Worm (Caenorhabditis elegans) whole organism, dauer: ENCODE results near the gene F42E11.3.

ENCODE experiments used
- unc-62 ChIP-seq: sonication (generic microtip); optimal IDR thresholded peaks from 2 replicates; lab custom pipeline; 2017; ENCODE audit warnings: missing biosample characterization, missing genetic modification reagents, missing genetic modification characterization

F42E11.3 gene

ce11 chrX:11345471-11345870 lies 29.9 kb downstream of the F42E11.3 start:
- no peak for TF ChIP-seq unc-62 (GFP tag; lab: Kevin White, UChicago)

DNA sequence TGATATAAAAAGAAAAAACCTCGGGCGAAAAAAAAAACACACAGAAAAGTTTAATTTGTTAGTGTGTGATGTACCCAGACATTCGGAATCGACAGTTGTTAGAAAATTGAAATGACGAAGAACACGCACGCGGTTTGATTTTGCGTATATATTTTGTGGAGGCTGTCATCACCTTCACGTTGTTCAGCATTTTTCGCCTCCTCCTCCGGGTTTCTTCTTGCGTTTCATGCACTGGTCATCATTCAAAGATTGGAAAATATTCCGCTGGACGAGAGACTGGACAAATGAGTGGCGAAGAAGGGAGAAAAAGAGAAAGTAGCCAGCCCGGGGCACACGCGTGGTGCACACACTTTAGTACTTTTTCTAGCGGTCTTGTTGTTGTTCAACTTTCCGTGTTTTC lies 30.5 kb downstream of the F42E11.3 start:
- no peak for TF ChIP-seq unc-62 (GFP tag; lab: Kevin White, UChicago)

- TF ChIP-seq unc-62 (GFP tag; lab: Kevin White, UChicago) = no peak
Measured at ce11 chrX:11340478-11340877, 34.9 kb downstream of the F42E11.3 start.

- TF ChIP-seq unc-62 (GFP tag; lab: Kevin White, UChicago) = no peak
Measured at ce11 chrX:11339375-11339924, 36.0 kb downstream of the F42E11.3 start, which contains the start of gene aco-1. Gene aco-1 (plus strand): TSS chrX:11339874.

DNA sequence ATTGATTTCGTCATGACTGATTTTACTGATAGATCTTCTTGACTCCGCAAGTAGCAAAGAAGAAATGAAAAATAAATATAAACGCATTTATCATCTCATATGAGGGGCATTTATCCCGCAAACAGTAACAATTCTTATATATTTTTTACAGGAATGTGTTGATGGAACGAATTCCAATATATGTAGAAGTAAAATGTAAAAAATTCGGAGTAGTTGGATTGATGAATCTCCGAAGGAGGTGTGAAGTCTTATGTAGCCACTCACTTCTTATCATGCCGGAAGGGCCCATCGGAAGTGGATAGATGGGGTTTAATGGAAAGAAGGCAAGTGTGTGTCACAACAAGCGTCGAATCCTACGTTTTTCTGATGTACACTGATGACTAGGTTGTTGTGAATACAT lies 37.6 kb downstream of the F42E11.3 start, which contains the start of gene gcy-9:
Gene gcy-9, minus strand, starts transcription at position 101 of the 400 bp plus-strand sequence.
- TF ChIP-seq unc-62 (GFP tag; lab: Kevin White, UChicago) = no peak

- no peak for TF ChIP-seq unc-62 (GFP tag; lab: Kevin White, UChicago)
Measured at ce11 chrX:11337095-11337494, 38.3 kb downstream of the F42E11.3 start.

DNA sequence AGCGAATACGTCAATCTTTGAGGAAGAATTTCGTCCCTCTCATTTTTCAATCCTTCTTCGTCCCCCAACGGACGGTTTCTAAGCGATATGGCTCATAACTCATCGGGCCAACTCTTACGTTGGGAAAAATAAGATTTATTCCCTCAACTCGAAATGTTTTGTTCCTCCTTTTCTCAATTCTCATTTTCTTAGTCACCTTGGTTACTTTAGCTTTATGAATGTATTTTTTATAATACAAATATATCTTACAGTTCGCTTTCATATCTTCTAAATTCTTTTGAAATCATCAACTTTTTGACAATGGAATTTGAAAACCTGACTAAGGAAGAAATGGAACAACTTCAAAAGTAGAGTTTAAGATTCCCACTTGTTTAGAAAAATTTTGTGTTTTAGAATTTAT lies 46.0 kb downstream of the F42E11.3 start, which contains the start of gene npr-9:
Gene npr-9, plus strand, starts transcription at position 301 of the 400 bp plus-strand sequence.
- no peak for TF ChIP-seq unc-62 (GFP tag; lab: Kevin White, UChicago)

ce11 chrX:11328710-11329109 lies 46.7 kb downstream of the F42E11.3 start:
- no peak for TF ChIP-seq unc-62 (GFP tag; lab: Kevin White, UChicago)

- TF ChIP-seq unc-62 (GFP tag; lab: Kevin White, UChicago) = no peak
Measured at ce11 chrX:11326827-11327226, 48.6 kb downstream of the F42E11.3 start, which contains the start of gene ZK455.5. Gene ZK455.5 (minus strand): TSS chrX:11326927.
